Worm (Caenorhabditis elegans) whole organism, L2 larva: ENCODE results near the gene F21C10.13.

Experiments
- ama-1 ChIP-seq: fragments of 150-350 bp; optimal IDR thresholded peaks from 2 replicates; lab custom pipeline; 2018; ENCODE audit warnings: inconsistent platforms
- blmp-1 ChIP-seq: sonication (generic microtip); optimal IDR thresholded peaks from 2 replicates; lab custom pipeline; 2017; ENCODE audit warnings: missing genetic modification characterization, mild to moderate bottlenecking, missing compliant biosample characterization, antibody characterized with exemption, moderate library complexity; ENCODE audit not compliant: insufficient read depth
- egl-27 ChIP-seq: sonication (generic microtip); optimal IDR thresholded peaks from 3 replicates; lab custom pipeline; 2017; ENCODE audit warnings: missing biosample characterization, missing genetic modification reagents, missing genetic modification characterization
- elt-1 ChIP-seq: fragments of 150-350 bp; optimal IDR thresholded peaks from 2 replicates; lab custom pipeline; 2014; ENCODE audit warnings: missing biosample characterization, missing genetic modification characterization
- nhr-11 ChIP-seq: fragments of 150-350 bp; optimal IDR thresholded peaks from 2 replicates; lab custom pipeline; 2014; ENCODE audit warnings: missing biosample characterization, missing genetic modification characterization
- nhr-21 ChIP-seq: fragments of 150-350 bp; optimal IDR thresholded peaks from 2 replicates; lab custom pipeline; 2014; ENCODE audit warnings: missing biosample characterization, missing genetic modification characterization
- nhr-237 ChIP-seq: fragments of 150-350 bp; optimal IDR thresholded peaks from 2 replicates; lab custom pipeline; 2014; ENCODE audit warnings: missing biosample characterization, missing genetic modification characterization
- nhr-25 ChIP-seq: fragments of 150-350 bp; sonication (generic microtip); optimal IDR thresholded peaks from 3 replicates; lab custom pipeline; 2014; ENCODE audit warnings: missing biosample characterization, missing genetic modification characterization
- skn-1 ChIP-seq: sonication (generic microtip); optimal IDR thresholded peaks from 2 replicates; lab custom pipeline; 2017; ENCODE audit warnings: missing biosample characterization, missing genetic modification characterization
- unc-62 ChIP-seq: fragments of 150-350 bp; optimal IDR thresholded peaks from 2 replicates; lab custom pipeline; 2014; ENCODE audit warnings: missing biosample characterization, missing genetic modification reagents, missing genetic modification characterization
- zag-1 ChIP-seq: fragments of 150-350 bp; optimal IDR thresholded peaks from 2 replicates; lab custom pipeline; 2014; ENCODE audit warnings: missing biosample characterization, missing genetic modification characterization
- ztf-11 ChIP-seq: sonication (generic microtip); optimal IDR thresholded peaks from 2 replicates; lab custom pipeline; 2017; ENCODE audit warnings: missing biosample characterization, missing genetic modification characterization

ce11 chrV:9082350-9082749 is 39.8 kb upstream of the F21C10.13 start:
- TF ChIP-seq unc-62 (GFP tag; lab: Kevin White, UChicago) (no peak), nhr-237 (tag; lab: Kevin White, UChicago) (no peak), nhr-11 (no peak), blmp-1 (tag; lab: Kevin White, UChicago) (no peak), ama-1 (no peak), nhr-25 (tag; lab: Kevin White, UChicago) (no peak), nhr-21 (no peak), egl-27 (tag; lab: Kevin White, UChicago) (no peak), zag-1 (tag; lab: Kevin White, UChicago) (no peak), skn-1 (tag; lab: Kevin White, UChicago) (no peak), elt-1 (tag; lab: Kevin White, UChicago) (no peak), ztf-11 (tag; lab: Kevin White, UChicago) (no peak)
